Fruit fly (Drosophila melanogaster): ENCODE measurements around the gene P5cr.

The P5cr gene

DNA sequence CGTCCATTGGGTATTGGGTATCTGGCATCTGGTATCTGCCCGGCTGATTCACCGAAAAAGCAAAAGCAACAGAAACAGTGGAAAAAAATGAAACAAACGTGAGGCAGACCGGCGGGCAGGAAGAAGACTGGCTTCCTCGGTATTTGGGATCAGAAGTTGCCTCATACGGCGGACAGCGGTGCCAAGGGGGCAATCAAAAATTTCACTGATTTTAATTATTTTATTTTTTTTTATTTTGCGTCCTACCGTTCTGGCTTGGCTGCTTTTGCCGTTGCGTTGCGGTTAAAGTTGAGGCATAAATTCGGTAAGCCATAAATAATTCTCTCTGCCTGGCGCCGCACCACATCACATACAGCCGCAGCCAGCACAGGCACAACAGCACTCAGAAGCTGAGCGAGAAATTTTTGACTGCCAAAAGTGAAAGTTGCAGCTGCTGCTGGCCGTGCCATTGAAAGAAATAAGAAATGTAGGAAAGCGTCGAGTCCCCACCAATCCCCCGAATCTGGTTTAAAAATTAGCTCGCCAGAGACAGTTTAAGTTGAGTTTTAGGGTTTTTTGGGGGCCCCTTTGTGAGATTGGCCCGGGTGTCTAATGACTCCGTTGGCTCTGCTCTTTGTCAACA lies 7.9 kb downstream of the P5cr start:
- TF ChIP-seq CG8478 (optimal IDR thresholded peaks at IDR 0.05) (no peak), CTCF (optimal IDR thresholded peaks at IDR 0.05) (no peak)

DNA sequence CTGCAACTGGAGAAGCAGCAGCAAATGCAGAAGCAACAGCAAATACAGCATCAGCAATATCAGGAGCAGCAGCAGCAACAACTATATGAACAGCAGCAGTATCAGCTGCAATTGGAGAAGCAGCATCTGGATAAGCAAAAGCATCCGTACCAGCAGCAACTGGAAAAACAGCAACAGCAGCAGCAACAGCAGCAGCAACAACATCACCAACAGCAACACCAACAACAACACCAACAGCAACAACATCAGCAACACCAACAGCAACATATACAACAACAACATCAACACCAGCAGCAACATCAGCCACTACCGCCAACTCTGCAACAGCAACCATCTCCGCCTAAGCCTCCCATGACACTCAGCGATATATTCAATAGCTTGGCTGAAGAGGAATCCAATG lies 12.0 kb downstream of the P5cr start:
- TF ChIP-seq CG8478 (optimal IDR thresholded peaks at IDR 0.05), result no peak
- TF ChIP-seq CTCF (optimal IDR thresholded peaks at IDR 0.05), result no peak

- TF ChIP-seq CG8478 (optimal IDR thresholded peaks at IDR 0.05) (no peak), CTCF (optimal IDR thresholded peaks at IDR 0.05) (no peak)
Measured at dm6 chr3R:19044638-19045037, 15.9 kb downstream of the P5cr start.

DNA sequence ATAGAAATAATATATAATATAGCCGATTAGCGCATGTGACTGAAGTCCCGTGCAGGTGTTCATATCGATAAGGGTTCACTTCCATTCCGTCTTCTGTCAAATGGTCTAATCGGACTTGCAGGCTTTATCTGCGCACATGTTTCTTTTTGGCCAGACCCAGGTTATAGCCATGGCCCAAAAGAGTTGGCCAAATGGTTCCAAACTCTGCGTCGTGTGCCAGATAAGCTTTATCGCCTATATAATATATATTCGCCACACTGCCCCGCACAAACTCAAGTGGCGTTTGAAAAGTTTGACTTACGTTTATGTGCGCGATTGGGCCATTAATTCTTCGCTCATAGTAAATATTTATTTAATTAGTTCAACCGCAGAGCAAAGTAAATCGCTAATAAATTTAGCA lies 22.5 kb downstream of the P5cr start:
- TF ChIP-seq CG8478 (optimal IDR thresholded peaks at IDR 0.05) (no peak), CTCF (optimal IDR thresholded peaks at IDR 0.05) (no peak)

DNA sequence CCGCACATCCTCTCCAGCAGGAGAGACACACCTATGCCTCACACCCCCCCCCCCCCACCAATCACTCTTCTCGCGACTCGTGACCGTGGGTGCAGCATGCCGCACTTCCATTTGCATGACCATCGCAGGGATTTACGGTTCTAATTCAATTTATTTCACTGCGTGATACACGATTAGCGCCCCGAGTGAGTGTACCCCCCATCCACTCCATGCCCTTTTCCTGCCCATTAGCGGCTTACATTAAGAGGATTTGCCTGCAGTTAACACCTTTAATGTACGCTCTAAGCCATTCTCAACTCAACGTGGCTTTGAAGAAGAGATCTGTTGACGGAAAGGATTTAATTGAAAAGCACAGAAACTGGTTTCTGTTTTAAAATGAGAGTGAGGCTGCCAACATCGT lies 23.7 kb downstream of the P5cr start:
- TF ChIP-seq CG8478 (optimal IDR thresholded peaks at IDR 0.05), result no peak
- no peak for TF ChIP-seq CTCF (optimal IDR thresholded peaks at IDR 0.05)

DNA sequence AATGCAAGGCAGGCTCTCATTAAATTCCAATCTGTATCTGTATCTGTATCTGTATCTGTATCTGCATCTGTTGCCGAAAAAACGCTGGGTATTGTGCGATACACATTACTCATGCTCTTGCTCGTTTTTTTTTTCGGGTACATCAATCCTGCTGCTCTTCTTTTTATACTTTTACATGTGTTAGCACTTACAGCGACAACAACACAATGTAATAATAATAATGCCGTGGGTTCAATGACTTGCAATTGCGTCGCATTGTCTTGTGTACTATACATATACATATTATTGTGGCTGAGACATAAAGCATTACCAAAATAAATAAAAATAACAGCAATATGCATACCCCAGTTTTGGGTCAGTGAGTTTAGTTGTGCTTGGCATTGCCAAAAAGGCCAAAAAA lies 26.1 kb downstream of the P5cr start:
- TF ChIP-seq CG8478 (optimal IDR thresholded peaks at IDR 0.05) (no peak), CTCF (optimal IDR thresholded peaks at IDR 0.05) (no peak)

DNA sequence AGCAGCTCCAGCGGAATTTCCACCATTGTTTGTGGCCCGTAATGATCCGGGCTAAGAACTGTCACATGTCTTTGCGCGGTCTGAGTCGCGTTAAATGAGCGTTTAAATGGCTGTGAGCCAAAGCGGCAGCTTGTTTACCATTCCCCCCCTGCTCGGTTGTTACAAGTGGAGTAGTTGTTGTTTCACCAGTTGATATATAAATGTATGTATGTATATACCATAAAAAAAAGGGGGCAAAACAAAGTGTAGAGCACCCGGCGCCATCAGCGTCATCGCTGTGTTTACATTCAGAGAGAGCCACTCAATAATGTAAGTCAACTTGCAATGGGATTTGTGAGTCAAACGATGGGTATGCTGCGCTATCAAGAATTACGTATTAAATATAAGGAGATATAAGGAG lies 28.2 kb downstream of the P5cr start:
- no peak for TF ChIP-seq CTCF (optimal IDR thresholded peaks at IDR 0.05)
- TF ChIP-seq CG8478 (optimal IDR thresholded peaks at IDR 0.05), result no peak

DNA sequence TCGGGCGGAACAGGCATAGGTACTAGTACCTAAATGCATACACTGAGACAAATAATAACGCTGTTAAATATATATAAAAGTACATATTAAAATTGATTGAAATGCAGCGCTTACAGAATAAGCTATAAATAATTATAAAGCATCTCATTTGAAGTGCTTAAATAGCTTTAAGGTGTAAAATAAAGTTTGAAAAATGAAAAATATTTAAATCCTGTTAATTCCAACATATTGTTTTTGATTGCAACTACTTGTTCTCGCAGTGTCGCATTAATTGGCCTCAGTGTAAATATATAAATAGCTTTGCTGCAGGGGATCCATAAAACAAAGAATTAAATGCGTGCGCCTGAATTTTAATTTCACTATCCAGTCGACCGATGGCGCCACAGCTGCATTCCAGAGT lies 29.7 kb downstream of the P5cr start:
- TF ChIP-seq CG8478 (optimal IDR thresholded peaks at IDR 0.05) (no peak), CTCF (optimal IDR thresholded peaks at IDR 0.05) (no peak)

DNA sequence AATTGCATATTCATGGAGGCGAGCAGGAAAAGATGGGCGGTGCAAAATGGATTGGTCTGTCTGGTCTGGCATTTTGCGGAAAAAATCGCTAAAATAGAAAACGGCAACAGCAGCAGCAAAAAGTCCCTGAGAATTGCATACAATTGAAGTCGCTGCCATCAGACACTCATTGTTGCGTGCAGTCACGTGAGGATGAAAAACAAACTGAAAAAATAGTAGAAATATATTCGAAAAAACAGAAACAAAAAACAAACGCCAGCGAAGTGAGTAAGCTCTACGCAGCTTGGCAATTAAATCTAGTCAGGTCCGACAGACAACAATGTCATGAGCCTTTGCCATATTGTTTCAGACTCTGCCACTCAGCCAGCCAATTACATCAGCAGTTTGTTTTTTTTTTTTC lies 30.6 kb downstream of the P5cr start:
- TF ChIP-seq CG8478 (optimal IDR thresholded peaks at IDR 0.05) (no peak), CTCF (optimal IDR thresholded peaks at IDR 0.05) (no peak)

dm6 chr3R:19060173-19060572 lies 31.4 kb downstream of the P5cr start:
- TF ChIP-seq CTCF (optimal IDR thresholded peaks at IDR 0.05) (no peak), CG8478 (optimal IDR thresholded peaks at IDR 0.05) (no peak)

DNA sequence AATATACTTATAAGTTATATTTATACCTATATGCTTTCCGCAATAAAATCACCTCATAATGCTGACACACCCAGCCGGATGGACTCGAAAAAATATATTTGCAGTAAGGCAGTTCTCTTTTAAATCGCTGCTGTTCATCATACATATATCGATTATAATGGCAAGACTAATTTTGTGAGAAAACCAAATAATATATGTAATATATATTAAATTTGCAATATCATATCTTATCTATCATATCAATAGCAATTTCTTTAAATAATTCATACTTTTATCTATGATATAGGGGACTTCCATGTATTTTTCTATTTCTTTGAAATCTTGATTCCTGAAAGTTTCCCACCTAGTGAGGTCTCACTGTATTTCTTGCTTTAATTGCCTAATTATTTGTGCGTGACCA lies 33.8 kb downstream of the P5cr start:
- TF ChIP-seq CG8478 (optimal IDR thresholded peaks at IDR 0.05) (no peak), CTCF (optimal IDR thresholded peaks at IDR 0.05) (no peak)

DNA sequence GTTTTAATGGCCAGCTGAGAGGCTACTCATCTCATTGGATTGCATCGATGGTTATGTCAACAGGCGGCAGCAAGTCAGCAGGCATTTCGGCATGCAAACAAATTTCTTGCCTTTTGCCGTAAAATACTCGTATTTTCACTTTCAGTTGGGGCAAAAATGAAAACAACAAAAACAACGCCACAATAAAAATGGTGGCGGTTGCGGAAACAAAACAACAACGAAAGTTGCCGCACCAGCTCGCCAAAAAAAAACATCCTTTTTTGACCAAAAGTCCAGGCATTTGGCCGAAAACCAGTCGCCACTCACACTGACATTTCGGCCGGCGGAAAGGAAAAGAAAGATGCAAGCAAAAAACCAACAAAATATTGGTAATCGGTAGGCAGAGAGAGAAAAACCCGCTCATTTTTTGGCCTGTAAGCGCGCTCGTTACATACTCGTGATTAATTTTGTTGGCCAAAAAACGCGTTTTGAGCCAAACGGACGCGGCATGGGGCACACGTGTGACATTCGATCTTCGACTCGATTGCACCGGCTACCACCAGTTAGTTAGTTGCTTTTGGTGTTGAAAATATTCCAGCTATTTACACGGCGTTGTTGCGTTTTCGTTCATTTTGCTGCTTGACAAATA lies 35.4 kb downstream of the P5cr start:
- no peak for TF ChIP-seq CG8478 (optimal IDR thresholded peaks at IDR 0.05)
- no peak for TF ChIP-seq CTCF (optimal IDR thresholded peaks at IDR 0.05)

- TF ChIP-seq CG8478 (optimal IDR thresholded peaks at IDR 0.05) (no peak), CTCF (optimal IDR thresholded peaks at IDR 0.05) (no peak)
Measured at dm6 chr3R:19065474-19065873, 36.7 kb downstream of the P5cr start.

dm6 chr3R:19066965-19067614 lies 38.4 kb downstream of the P5cr start:
- TF ChIP-seq CTCF (optimal IDR thresholded peaks at IDR 0.05) (no peak), CG8478 (optimal IDR thresholded peaks at IDR 0.05) (no peak)

DNA sequence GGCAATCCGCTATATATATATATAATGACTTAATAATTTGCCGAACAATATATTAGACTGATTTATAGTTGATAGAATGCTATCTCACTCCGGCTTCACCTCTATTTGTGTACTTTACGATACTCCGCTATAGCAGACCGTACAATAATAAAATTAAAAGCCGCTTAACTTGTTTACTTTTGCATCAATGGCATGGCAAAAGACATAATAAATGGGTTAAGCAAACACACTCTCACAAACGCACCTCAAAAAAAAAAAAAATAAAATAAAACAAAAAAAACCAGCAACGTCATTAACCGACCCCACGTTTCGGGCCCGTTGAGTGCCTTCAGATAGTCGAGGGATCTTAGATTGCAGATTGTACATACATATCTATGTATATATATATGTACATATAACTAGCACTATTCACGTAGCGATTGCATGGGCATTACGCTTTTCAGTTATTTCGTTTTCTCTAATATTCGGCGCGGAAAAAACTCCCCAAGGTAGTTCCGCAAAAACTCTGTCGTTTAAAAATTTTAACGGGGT lies 39.2 kb downstream of the P5cr start:
- TF ChIP-seq CTCF (optimal IDR thresholded peaks at IDR 0.05) (no peak), CG8478 (optimal IDR thresholded peaks at IDR 0.05) (no peak)

DNA sequence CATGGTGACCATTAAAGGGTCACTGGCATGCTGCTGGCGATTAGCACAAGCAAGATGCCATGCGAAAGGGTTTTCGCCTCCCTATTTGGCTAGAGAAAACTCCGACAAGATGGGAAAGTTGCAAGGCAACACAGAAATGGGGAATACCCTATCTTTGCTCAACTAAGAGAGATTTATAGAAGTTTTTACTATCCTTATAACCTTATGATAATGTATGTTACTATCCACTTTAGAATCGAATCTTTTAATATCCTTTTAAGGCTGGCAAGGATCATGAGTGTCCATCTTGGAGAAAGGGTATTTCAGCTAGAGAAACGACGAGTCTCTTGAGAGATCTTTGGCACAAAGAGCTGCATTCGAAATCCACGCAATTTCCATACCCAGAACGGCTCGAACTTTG lies 41.0 kb downstream of the P5cr start:
- no peak for TF ChIP-seq CTCF (optimal IDR thresholded peaks at IDR 0.05)
- TF ChIP-seq CG8478 (optimal IDR thresholded peaks at IDR 0.05), result no peak
